Worm (Caenorhabditis elegans): Measurements from ENCODE around the gene clec-213.

ce11 chrV:7635469-7635868 lies 30.5 kb downstream of the clec-213 start, which contains the start of gene srd-29:
- TF ChIP-seq ztf-11 (tag; optimal IDR thresholded peaks at IDR 0.05), result no peak
- no peak for TF ChIP-seq snpc-4 (tag; optimal IDR thresholded peaks at IDR 0.05)
- TF ChIP-seq sem-2 (GFP tag; optimal IDR thresholded peaks at IDR 0.05), result no peak
- no peak for TF ChIP-seq lin-13 (tag; optimal IDR thresholded peaks at IDR 0.05)
- no peak for TF ChIP-seq unc-39 (tag; optimal IDR thresholded peaks at IDR 0.05)
- TF ChIP-seq nhr-28 (tag; optimal IDR thresholded peaks at IDR 0.05), result no peak
- no peak for TF ChIP-seq cnd-1 (tag; optimal IDR thresholded peaks at IDR 0.05)
- no peak for TF ChIP-seq unc-120 (tag; optimal IDR thresholded peaks at IDR 0.05; ENCODE audit: poor library complexity, severe bottlenecking)
- no peak for TF ChIP-seq ces-1 (GFP tag; optimal IDR thresholded peaks at IDR 0.05)
- TF ChIP-seq sptf-1 (tag; optimal IDR thresholded peaks at IDR 0.05), result no peak
- TF ChIP-seq unc-62 (GFP tag; optimal IDR thresholded peaks at IDR 0.05), result no peak
- TF ChIP-seq mab-5 (tag; optimal IDR thresholded peaks at IDR 0.05), result no peak
- TF ChIP-seq M03D4.4 (tag; optimal IDR thresholded peaks at IDR 0.05), result no peak
- TF ChIP-seq lsy-2 (tag; optimal IDR thresholded peaks at IDR 0.05), result no peak
